Worm (Caenorhabditis elegans): ENCODE measurements around the gene cnnm-3.

Gene cnnm-3

ce11 chrX:3035972-3036379 lies 9.7 kb downstream of the cnnm-3 start (continued):
- TF ChIP-seq aly-2 (tag; optimal IDR thresholded peaks at IDR 0.05) (peak; percentile 58), nhr-77 (tag; optimal IDR thresholded peaks at IDR 0.05) (peak; percentile 89), ceh-16 (tag; optimal IDR thresholded peaks at IDR 0.05) (peak; percentile 29), ceh-9 (tag; optimal IDR thresholded peaks at IDR 0.05) (peak; percentile 68), mdl-1 (tag; optimal IDR thresholded peaks at IDR 0.05) (peak; percentile 33), ceh-28 (tag; optimal IDR thresholded peaks at IDR 0.05) (peak; percentile 75), ama-1 (optimal IDR thresholded peaks at IDR 0.05) (peak; percentile 71), unc-62 (GFP tag; optimal IDR thresholded peaks at IDR 0.05) (peak; percentile 49), ztf-11 (tag; optimal IDR thresholded peaks at IDR 0.05) (peak; percentile 37)

- TF ChIP-seq ceh-9 (tag; optimal IDR thresholded peaks at IDR 0.05) (no peak), nhr-23 (tag; optimal IDR thresholded peaks at IDR 0.05) (no peak), mdl-1 (tag; optimal IDR thresholded peaks at IDR 0.05) (no peak), nhr-77 (tag; optimal IDR thresholded peaks at IDR 0.05) (no peak), elt-3 (tag; optimal IDR thresholded peaks at IDR 0.05) (no peak), pha-4 (tag; optimal IDR thresholded peaks at IDR 0.05) (no peak), nfya-1 (tag; optimal IDR thresholded peaks at IDR 0.05; ENCODE audit: insufficient read depth) (no peak)
These were observed 11.4 kb downstream of the cnnm-3 start, which contains the start of gene M02F4.2 for ce11 chrX:3034203-3034602. M02F4.2 (minus strand) TSS chrX:3034303.

ce11 chrX:3033492-3033891 lies 12.2 kb downstream of the cnnm-3 start:
- TF ChIP-seq mdl-1 (tag; optimal IDR thresholded peaks at IDR 0.05) (no peak), nhr-28 (tag; optimal IDR thresholded peaks at IDR 0.05) (no peak), lin-15B (tag; optimal IDR thresholded peaks at IDR 0.05) (no peak), R02D3.7 (tag; optimal IDR thresholded peaks at IDR 0.05) (no peak), ama-1 (optimal IDR thresholded peaks at IDR 0.05) (no peak), daf-12 (tag; optimal IDR thresholded peaks at IDR 0.05) (no peak), ceh-16 (tag; optimal IDR thresholded peaks at IDR 0.05) (no peak), nhr-76 (tag; optimal IDR thresholded peaks at IDR 0.05) (no peak), elt-1 (tag; optimal IDR thresholded peaks at IDR 0.05) (no peak), snpc-4 (tag; optimal IDR thresholded peaks at IDR 0.05) (no peak), pqm-1 (tag; optimal IDR thresholded peaks at IDR 0.05) (no peak), tbx-2 (tag; optimal IDR thresholded peaks at IDR 0.05) (no peak)

ce11 chrX:3031484-3031883 lies 14.2 kb downstream of the cnnm-3 start, which contains the start of gene clec-265:
clec-265 (plus strand) TSS chrX:3031783.
- no peak for TF ChIP-seq nhr-23 (tag; optimal IDR thresholded peaks at IDR 0.05)
- TF ChIP-seq pqm-1 (tag; optimal IDR thresholded peaks at IDR 0.05): peak; percentile 99
- no peak for TF ChIP-seq ama-1 (optimal IDR thresholded peaks at IDR 0.05)
- no peak for TF ChIP-seq nfya-1 (tag; optimal IDR thresholded peaks at IDR 0.05; ENCODE audit: insufficient read depth)
- peak; percentile 98 for TF ChIP-seq elt-2 (tag; optimal IDR thresholded peaks at IDR 0.05)
- peak; percentile 61 for TF ChIP-seq jun-1 (tag; optimal IDR thresholded peaks at IDR 0.05)
- no peak for TF ChIP-seq nhr-25 (tag; optimal IDR thresholded peaks at IDR 0.05)
- peak; percentile 37 for TF ChIP-seq skn-1 (tag; optimal IDR thresholded peaks at IDR 0.05)
- no peak for TF ChIP-seq unc-62 (GFP tag; optimal IDR thresholded peaks at IDR 0.05)
- no peak for TF ChIP-seq ceh-82 (tag; optimal IDR thresholded peaks at IDR 0.05)
- TF ChIP-seq fos-1 (tag; optimal IDR thresholded peaks at IDR 0.05): peak; percentile 63
- TF ChIP-seq sea-2 (GFP tag; optimal IDR thresholded peaks at IDR 0.05): no peak
- no peak for TF ChIP-seq nhr-43 (tag; optimal IDR thresholded peaks at IDR 0.05; ENCODE audit: poor library complexity, severe bottlenecking)

- no peak for TF ChIP-seq mdl-1 (tag; optimal IDR thresholded peaks at IDR 0.05)
- TF ChIP-seq pqm-1 (tag; optimal IDR thresholded peaks at IDR 0.05): no peak
- TF ChIP-seq nhr-77 (tag; optimal IDR thresholded peaks at IDR 0.05): no peak
- TF ChIP-seq ceh-16 (tag; optimal IDR thresholded peaks at IDR 0.05): no peak
- TF ChIP-seq nhr-12 (tag; optimal IDR thresholded peaks at IDR 0.05): no peak
- no peak for TF ChIP-seq lin-39 (tag; optimal IDR thresholded peaks at IDR 0.05)
- no peak for TF ChIP-seq hmg-11 (tag; optimal IDR thresholded peaks at IDR 0.05)
- no peak for TF ChIP-seq zag-1 (tag; optimal IDR thresholded peaks at IDR 0.05)
- no peak for TF ChIP-seq ztf-11 (tag; optimal IDR thresholded peaks at IDR 0.05)
- TF ChIP-seq nhr-76 (tag; optimal IDR thresholded peaks at IDR 0.05): no peak
- TF ChIP-seq egl-27 (tag; optimal IDR thresholded peaks at IDR 0.05): no peak
- no peak for TF ChIP-seq egl-5 (tag; optimal IDR thresholded peaks at IDR 0.05)
- no peak for TF ChIP-seq elt-1 (tag; optimal IDR thresholded peaks at IDR 0.05)
- no peak for TF ChIP-seq ZK546.5 (tag; optimal IDR thresholded peaks at IDR 0.05)
- no peak for TF ChIP-seq nhr-23 (tag; optimal IDR thresholded peaks at IDR 0.05)
- TF ChIP-seq fos-1 (tag; optimal IDR thresholded peaks at IDR 0.05): no peak
These were observed 16.6 kb downstream of the cnnm-3 start, which contains the start of gene M02F4.1 for ce11 chrX:3029030-3029429. M02F4.1 (minus strand) TSS chrX:3029130.
